Fruit fly (Drosophila melanogaster) whole organism, embryonic: ENCODE results near the gene CG17564.

Experiments
- Asciz ChIP-seq: fragments of 200-800 bp; sonication (Bioruptor generic); optimal IDR thresholded peaks from 2 replicates; lab custom pipeline; 2017; ENCODE audit warnings: missing biosample characterization, mild to moderate bottlenecking, missing genetic modification characterization, missing genetic modification reagents
- Atf6 ChIP-seq: fragments of 200-800 bp; sonication (Bioruptor generic); IDR thresholded peaks from 2 replicates; pipeline ENCODE4 v1.3.6; 2022; ENCODE audit warnings: missing biosample characterization, missing genetic modification characterization
- CG10267 ChIP-seq: fragments of 200-800 bp; sonication (Bioruptor generic); optimal IDR thresholded peaks from 2 replicates; lab custom pipeline; 2018; ENCODE audit warnings: missing biosample characterization, mild to moderate bottlenecking, missing genetic modification characterization, moderate library complexity
- CG10274 ChIP-seq: fragments of 200-800 bp; sonication (Bioruptor generic); optimal IDR thresholded peaks from 3 replicates; lab custom pipeline; 2017; ENCODE audit warnings: missing biosample characterization, mild to moderate bottlenecking, missing genetic modification characterization
- CG11456 ChIP-seq: fragments of 200-800 bp; sonication (Bioruptor generic); IDR thresholded peaks from 3 replicates; pipeline ENCODE4 v1.3.6; 2022; ENCODE audit warnings: missing biosample characterization, missing genetic modification characterization
- CG13624 ChIP-seq: fragments of 200-800 bp; sonication (Bioruptor generic); optimal IDR thresholded peaks from 2 replicates; lab custom pipeline; 2016; ENCODE audit warnings: missing biosample characterization, missing genetic modification characterization
- CG14014 ChIP-seq: fragments of 200-800 bp; sonication (Bioruptor generic); IDR thresholded peaks from 2 replicates; pipeline ENCODE4 v1.3.6; 2022; ENCODE audit warnings: missing biosample characterization, missing genetic modification characterization
- CG14667 ChIP-seq: fragments of 200-800 bp; sonication (Bioruptor generic); IDR thresholded peaks from 2 replicates; pipeline ENCODE4 v1.3.6; 2022; ENCODE audit warnings: missing biosample characterization, missing genetic modification characterization
- CG15479 ChIP-seq: fragments of 200-800 bp; sonication (Bioruptor generic); optimal IDR thresholded peaks from 3 replicates; lab custom pipeline; 2019; ENCODE audit warnings: missing biosample characterization, mild to moderate bottlenecking, missing genetic modification characterization, moderate library complexity
- CG18619 ChIP-seq: fragments of 200-800 bp; sonication (Bioruptor generic); optimal IDR thresholded peaks from 3 replicates; lab custom pipeline; 2017; ENCODE audit warnings: missing biosample characterization, mild to moderate bottlenecking, missing genetic modification characterization
- CG2678 ChIP-seq: fragments of 200-800 bp; sonication (Bioruptor generic); optimal IDR thresholded peaks from 3 replicates; lab custom pipeline; 2019; ENCODE audit warnings: missing biosample characterization, mild to moderate bottlenecking, missing genetic modification characterization, moderate library complexity
- CG32532 ChIP-seq: fragments of 200-800 bp; sonication (Bioruptor generic); IDR thresholded peaks from 2 replicates; pipeline ENCODE4 v1.3.6; 2022; ENCODE audit warnings: missing biosample characterization, missing genetic modification characterization
- CG3726 ChIP-seq: fragments of 200-800 bp; sonication (Bioruptor generic); IDR thresholded peaks from 3 replicates; pipeline ENCODE4, ENCODE4 v1.3.6; 2022; ENCODE audit warnings: missing biosample characterization, missing genetic modification characterization
- CG4854 ChIP-seq: fragments of 200-800 bp; sonication (Bioruptor generic); optimal IDR thresholded peaks from 2 replicates; lab custom pipeline; 2016; ENCODE audit warnings: missing biosample characterization, missing genetic modification characterization, inconsistent platforms
- CG6791 ChIP-seq: fragments of 200-800 bp; sonication (Bioruptor generic); IDR thresholded peaks from 3 replicates; pipeline ENCODE4 v1.3.6; 2022; ENCODE audit warnings: missing biosample characterization, missing genetic modification characterization; ENCODE audit not compliant: partially characterized antibody
- CG7786 ChIP-seq: fragments of 200-800 bp; sonication (Bioruptor generic); optimal IDR thresholded peaks from 2 replicates; lab custom pipeline; 2016; ENCODE audit warnings: missing biosample characterization, missing genetic modification characterization
- CG7987 ChIP-seq: fragments of 200-800 bp; sonication (Bioruptor generic); optimal IDR thresholded peaks from 2 replicates; lab custom pipeline; 2018; ENCODE audit warnings: missing biosample characterization, mild to moderate bottlenecking, missing genetic modification characterization, moderate library complexity
- Chrac-16 ChIP-seq: fragments of 200-800 bp; sonication (Bioruptor generic); optimal IDR thresholded peaks from 3 replicates; lab custom pipeline; 2016; ENCODE audit warnings: missing biosample characterization, missing genetic modification characterization
- D ChIP-seq, 2 experiments: fragments of 200-800 bp in 1 of 2; fragments of >200 bp in 1 of 2; sonication (Bioruptor generic) in 1 of 2; optimal IDR thresholded peaks; 2 replicates in 1 of 2; 3 replicates in 1 of 2; lab custom pipeline; 2017; ENCODE audit warnings: mild to moderate bottlenecking in 1 of 2, missing biosample characterization in 1 of 2, missing genetic modification characterization in 1 of 2, missing genetic modification reagents in 1 of 2
- Dip2 ChIP-seq: fragments of 200-800 bp; sonication (Bioruptor generic); IDR thresholded peaks from 2 replicates; pipeline ENCODE4 v1.3.6; 2022; ENCODE audit warnings: missing biosample characterization, missing genetic modification characterization
- Dip3 ChIP-seq: fragments of 200-800 bp; sonication (Bioruptor generic); optimal IDR thresholded peaks from 3 replicates; lab custom pipeline; 2016; ENCODE audit warnings: missing biosample characterization, missing genetic modification characterization
- Drgx ChIP-seq: fragments of 200-800 bp; sonication (Bioruptor generic); IDR thresholded peaks from 2 replicates; pipeline ENCODE4 v1.3.6; 2022; ENCODE audit warnings: missing biosample characterization, missing genetic modification characterization
- E2f1 ChIP-seq: fragments of 200-800 bp; sonication (Bioruptor generic); IDR thresholded peaks from 2 replicates; pipeline ENCODE4 v1.3.6; 2022; ENCODE audit warnings: missing biosample characterization, missing genetic modification characterization
- Elba2 ChIP-seq: fragments of 200-800 bp; sonication (Bioruptor generic); optimal IDR thresholded peaks from 3 replicates; lab custom pipeline; 2016; ENCODE audit warnings: missing biosample characterization, missing genetic modification characterization
- Ets65A ChIP-seq: fragments of 200-800 bp; sonication (Bioruptor generic); peaks from one replicate; lab custom pipeline; 2016; ENCODE audit warnings: missing biosample characterization, missing genetic modification characterization
- Fer1 ChIP-seq: fragments of 200-800 bp; sonication (Bioruptor generic); optimal IDR thresholded peaks from 2 replicates; lab custom pipeline; 2017; ENCODE audit warnings: missing biosample characterization, mild to moderate bottlenecking, missing genetic modification characterization
- HLH54F ChIP-seq: fragments of 200-800 bp; sonication (Bioruptor generic); optimal IDR thresholded peaks from 3 replicates; lab custom pipeline; 2016; ENCODE audit warnings: missing biosample characterization, missing genetic modification characterization
- Hey ChIP-seq: fragments of 200-800 bp; sonication (Bioruptor generic); optimal IDR thresholded peaks from 3 replicates; lab custom pipeline; 2018; ENCODE audit warnings: missing biosample characterization, mild to moderate bottlenecking, missing genetic modification characterization
- Mad ChIP-seq: fragments of 200-800 bp; sonication (Bioruptor generic); optimal IDR thresholded peaks from 2 replicates; lab custom pipeline; 2016; ENCODE audit warnings: missing biosample characterization, missing genetic modification characterization
- Med ChIP-seq: fragments of 200-800 bp; sonication (Bioruptor generic); peaks from one replicate; lab custom pipeline; 2016; ENCODE audit warnings: missing biosample characterization, missing genetic modification characterization, mild to moderate bottlenecking, inconsistent platforms, moderate library complexity
- NC2β ChIP-seq: fragments of 200-800 bp; sonication (Bioruptor generic); optimal IDR thresholded peaks from 2 replicates; lab custom pipeline; 2016; ENCODE audit warnings: missing biosample characterization, missing genetic modification characterization
- Neu2 ChIP-seq: fragments of 200-800 bp; sonication (Bioruptor generic); optimal IDR thresholded peaks from 3 replicates; lab custom pipeline; 2016; ENCODE audit warnings: missing biosample characterization, missing genetic modification characterization, borderline replicate concordance
- ac ChIP-seq: fragments of 200-800 bp; sonication (Bioruptor generic); optimal IDR thresholded peaks from 3 replicates; lab custom pipeline; 2017; ENCODE audit warnings: missing biosample characterization, mild to moderate bottlenecking, missing genetic modification characterization
- al ChIP-seq: fragments of 200-800 bp; sonication (Bioruptor generic); IDR thresholded peaks from 2 replicates; pipeline ENCODE4 v1.3.6; 2022; ENCODE audit warnings: missing biosample characterization, missing genetic modification characterization
- cad ChIP-seq: fragments of >200 bp; optimal IDR thresholded peaks from 2 replicates; lab custom pipeline; 2017; ENCODE audit warnings: missing biosample characterization, missing genetic modification characterization
- caup ChIP-seq: fragments of 200-800 bp; sonication (Bioruptor generic); optimal IDR thresholded peaks from 3 replicates; lab custom pipeline; 2017; ENCODE audit warnings: missing biosample characterization, mild to moderate bottlenecking, missing genetic modification characterization, moderate library complexity; ENCODE audit not compliant: severe bottlenecking
- crol ChIP-seq: fragments of 200-800 bp; sonication (Bioruptor generic); IDR thresholded peaks from 2 replicates; pipeline ENCODE4 v1.3.6; 2022; ENCODE audit warnings: missing biosample characterization, missing genetic modification characterization
- esg ChIP-seq: fragments of 200-800 bp; sonication (Bioruptor generic); conservative IDR thresholded peaks from 2 replicates; pipeline ENCODE4 v1.3.6; 2022; ENCODE audit warnings: missing biosample characterization, missing genetic modification characterization
- grau ChIP-seq: fragments of 200-800 bp; optimal IDR thresholded peaks from 3 replicates; lab custom pipeline; 2019; ENCODE audit warnings: missing biosample characterization, mild to moderate bottlenecking, missing genetic modification characterization, moderate library complexity
- gsb-n ChIP-seq: fragments of 200-800 bp; sonication (Bioruptor generic); optimal IDR thresholded peaks from 3 replicates; lab custom pipeline; 2018; ENCODE audit warnings: missing biosample characterization, mild to moderate bottlenecking, missing genetic modification characterization
- hb ChIP-seq: fragments of 200-800 bp; sonication (Bioruptor generic); IDR thresholded peaks from 3 replicates; pipeline ENCODE4 v1.3.6; 2022; ENCODE audit warnings: missing biosample characterization, missing genetic modification characterization; ENCODE audit not compliant: partially characterized antibody
- hth ChIP-seq: fragments of >200 bp; optimal IDR thresholded peaks from 2 replicates; lab custom pipeline; 2017; ENCODE audit warnings: inconsistent platforms
- nom ChIP-seq: fragments of 200-800 bp; sonication (Bioruptor generic); optimal IDR thresholded peaks from 2 replicates; lab custom pipeline; 2017; ENCODE audit warnings: missing biosample characterization, missing genetic modification characterization, mild to moderate bottlenecking, moderate library complexity, missing genetic modification reagents
- sens ChIP-seq: fragments of 200-800 bp; sonication (Bioruptor generic); peaks from one replicate; lab custom pipeline; 2016; ENCODE audit warnings: missing biosample characterization, missing genetic modification characterization
- stwl ChIP-seq: fragments of 200-800 bp; sonication (Bioruptor generic); optimal IDR thresholded peaks from 3 replicates; lab custom pipeline; 2018; ENCODE audit warnings: missing biosample characterization, mild to moderate bottlenecking, missing genetic modification characterization, moderate library complexity
- tll ChIP-seq, 2 experiments: fragments of 200-800 bp in 1 of 2; fragments of >200 bp in 1 of 2; sonication (Bioruptor generic) in 1 of 2; optimal IDR thresholded peaks; 2 replicates each; lab custom pipeline; 2017 to 2019; ENCODE audit warnings: missing biosample characterization in 2 of 2, missing genetic modification characterization in 2 of 2, mild to moderate bottlenecking in 1 of 2, moderate library complexity in 1 of 2
- trem ChIP-seq: fragments of 200-800 bp; optimal IDR thresholded peaks from 3 replicates; lab custom pipeline; 2019; ENCODE audit warnings: missing biosample characterization, mild to moderate bottlenecking, missing genetic modification characterization, moderate library complexity
- twi ChIP-seq: fragments of 200-800 bp; optimal IDR thresholded peaks from 2 replicates; lab custom pipeline; 2019; ENCODE audit warnings: missing biosample characterization, mild to moderate bottlenecking, missing genetic modification characterization, moderate library complexity
- zen ChIP-seq: fragments of 200-800 bp; sonication (Bioruptor generic); optimal IDR thresholded peaks from 3 replicates; lab custom pipeline; 2018; ENCODE audit warnings: missing biosample characterization, mild to moderate bottlenecking, missing genetic modification characterization, moderate library complexity

Gene CG17564

DNA sequence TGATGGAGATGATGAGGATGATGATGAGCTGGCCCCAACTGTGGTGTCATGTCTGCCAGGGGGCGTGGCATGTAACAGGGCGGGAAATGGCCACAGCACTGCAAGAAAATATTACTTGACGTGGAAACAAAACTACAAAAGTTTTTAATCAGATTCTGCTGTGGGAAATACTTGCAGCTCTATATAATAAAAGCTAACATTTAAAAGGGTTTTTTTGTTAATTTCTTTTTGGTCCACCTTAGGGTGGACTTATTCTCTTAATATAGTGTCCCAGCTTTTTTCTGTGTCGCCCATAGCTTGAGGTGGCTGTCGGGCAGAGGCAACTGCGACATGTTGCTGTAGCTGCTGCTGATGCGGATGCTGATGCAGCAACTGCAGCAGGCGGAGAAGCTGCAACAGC, 28.9 kb upstream of the CG17564 start:
- no peak for TF ChIP-seq CG4854
- no peak for TF ChIP-seq CG14667
- no peak for TF ChIP-seq Neu2 (GFP tag; lab: Kevin White, UChicago)
- TF ChIP-seq nom (GFP tag; lab: Kevin White, UChicago): peak; percentile 60
- no peak for TF ChIP-seq CG11456
- TF ChIP-seq Med: peak; percentile 8
- no peak for TF ChIP-seq CG10274 (GFP tag; lab: Kevin White, UChicago)
- TF ChIP-seq trem: no peak
- TF ChIP-seq Drgx (GFP tag; lab: Robert Waterston, UW): peak; percentile 67
- TF ChIP-seq ac (GFP tag; lab: Kevin White, UChicago): no peak
- no peak for TF ChIP-seq CG7987 (GFP tag; lab: Kevin White, UChicago)

DNA sequence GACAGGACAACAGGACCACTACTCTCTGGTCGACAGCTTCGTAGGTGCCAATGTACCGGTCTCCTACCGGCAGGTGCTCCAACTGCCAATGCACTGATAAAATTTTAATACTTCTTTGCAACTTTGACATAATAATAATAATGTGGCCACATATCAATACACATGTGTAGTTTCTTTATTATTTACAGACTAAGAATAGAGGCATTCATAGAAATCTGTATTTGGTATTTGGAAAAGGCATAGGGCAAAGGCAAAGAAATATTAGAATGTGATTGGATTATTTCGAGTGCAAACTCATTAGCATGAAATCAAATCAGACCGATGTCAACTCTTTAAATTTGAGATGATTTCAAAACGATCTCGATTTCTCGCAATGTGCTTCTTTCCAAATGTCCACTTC, 28.1 kb upstream of the CG17564 start:
- TF ChIP-seq caup (GFP tag; lab: Kevin White, UChicago): no peak
- TF ChIP-seq crol (GFP tag; lab: Robert Waterston, UW): no peak
- TF ChIP-seq CG14014 (GFP tag; lab: Robert Waterston, UW): no peak
- no peak for TF ChIP-seq CG13624 (GFP tag; lab: Kevin White, UChicago)
- TF ChIP-seq gsb-n (tag; lab: Kevin White, UChicago): no peak
- no peak for TF ChIP-seq E2f1
- no peak for TF ChIP-seq Fer1 (GFP tag; lab: Kevin White, UChicago)
- no peak for TF ChIP-seq CG2678
- TF ChIP-seq Dip3: no peak

- no peak for TF ChIP-seq HLH54F (GFP tag; lab: Kevin White, UChicago)
- TF ChIP-seq CG6791 (GFP tag; lab: Robert Waterston, UW): no peak
- peak in 1 of 2 experiments; percentile 83 for TF ChIP-seq tll (GFP tag; optimal IDR thresholded peaks at IDR 0.05; lab: Kevin White, UChicago)
- no peak for TF ChIP-seq Ets65A (GFP tag; lab: Kevin White, UChicago)
- no peak for TF ChIP-seq Chrac-16
- TF ChIP-seq CG3726 (GFP tag; lab: Robert Waterston, UW): no peak
- no peak for TF ChIP-seq Hey (tag; lab: Kevin White, UChicago)
- peak; percentile 92 for TF ChIP-seq D (optimal IDR thresholded peaks at IDR 0.05; lab: Kevin White, UChicago)
- no peak for TF ChIP-seq D (GFP tag; optimal IDR thresholded peaks at IDR 0.05; lab: Kevin White, UChicago)
- peak; percentile 90 for TF ChIP-seq zen (tag; lab: Kevin White, UChicago)
- no peak for TF ChIP-seq CG32532 (GFP tag; lab: Robert Waterston, UW)
- peak; percentile 28; the same call in 1 of the 3 replicates for TF ChIP-seq hb (GFP tag; lab: Robert Waterston, UW)
- TF ChIP-seq CG7786 (GFP tag; lab: Kevin White, UChicago): no peak
- TF ChIP-seq Elba2 (GFP tag; lab: Kevin White, UChicago): no peak
- TF ChIP-seq Asciz (GFP tag; lab: Kevin White, UChicago): no peak
- TF ChIP-seq twi (tag; lab: Kevin White, UChicago): peak; percentile 75
- no peak for TF ChIP-seq Mad
- peak; percentile 61 for TF ChIP-seq CG15479 (GFP tag; lab: Kevin White, UChicago)
- TF ChIP-seq hth (lab: Kevin White, UChicago): peak; percentile 55
- no peak for TF ChIP-seq CG18619
- no peak for TF ChIP-seq stwl
- TF ChIP-seq cad (GFP tag; lab: Kevin White, UChicago): peak; percentile 36
- no peak for TF ChIP-seq esg
- no peak for TF ChIP-seq Dip2 (GFP tag; lab: Robert Waterston, UW)
- peak; percentile 9 for TF ChIP-seq sens (GFP tag; lab: Kevin White, UChicago)
- TF ChIP-seq grau (tag; lab: Kevin White, UChicago): no peak
- no peak for TF ChIP-seq Atf6 (GFP tag; lab: Robert Waterston, UW)
- no peak for TF ChIP-seq CG10267 (tag; lab: Kevin White, UChicago)
- no peak for TF ChIP-seq al
- no peak for TF ChIP-seq NC2β
Measured at dm6 chr2L:19326819-19327425, 27.2 kb upstream of the CG17564 start.
